Worm (Caenorhabditis elegans): ENCODE results near the gene rpl-39.

- no peak for TF ChIP-seq unc-39 (tag; optimal IDR thresholded peaks at IDR 0.05)
- TF ChIP-seq lin-15B (tag; optimal IDR thresholded peaks at IDR 0.05), result peak; percentile 64
- peak; percentile 76 for TF ChIP-seq nfya-1 (tag; optimal IDR thresholded peaks at IDR 0.05; ENCODE audit: insufficient read depth)
- no peak for TF ChIP-seq sea-2 (GFP tag; optimal IDR thresholded peaks at IDR 0.05)
- no peak for TF ChIP-seq elt-3 (tag; optimal IDR thresholded peaks at IDR 0.05)
Observed at ce11 chrV:7734909-7735308, 41.0 kb downstream of the rpl-39 start, which contains the start of gene clic-1.
